Worm (Caenorhabditis elegans): Measurements from ENCODE around the gene C02B4.3.

- no peak for TF ChIP-seq B0310.2 (tag; optimal IDR thresholded peaks at IDR 0.05)
- TF ChIP-seq flt-1 (GFP tag; IDR thresholded peaks at IDR 0.05), result no peak
- no peak for TF ChIP-seq ama-1 (optimal IDR thresholded peaks at IDR 0.05)
- no peak for TF ChIP-seq tbx-37 (GFP tag; conservative IDR thresholded peaks at IDR 0.05)
- TF ChIP-seq F13C5.2 (tag; optimal IDR thresholded peaks at IDR 0.05), result no peak
- TF ChIP-seq scrt-1 (GFP tag; IDR thresholded peaks at IDR 0.05), result no peak
- TF ChIP-seq sea-1 (GFP tag; conservative IDR thresholded peaks at IDR 0.05), result no peak
- no peak for TF ChIP-seq hmg-4 (GFP tag; optimal IDR thresholded peaks at IDR 0.05)
- TF ChIP-seq pes-1 (GFP tag; IDR thresholded peaks at IDR 0.05), result no peak
- TF ChIP-seq ceh-13 (GFP tag; optimal IDR thresholded peaks at IDR 0.05), result no peak
- no peak for TF ChIP-seq tbx-11 (GFP tag; IDR thresholded peaks at IDR 0.05)
Measured at ce11 chrX:12631446-12631845, 28.2 kb downstream of the C02B4.3 start.

Measured in whole organism, early embryonic.